Fruit fly (Drosophila melanogaster): Measurements from ENCODE around the gene Osi13.

Osi13 gene

DNA sequence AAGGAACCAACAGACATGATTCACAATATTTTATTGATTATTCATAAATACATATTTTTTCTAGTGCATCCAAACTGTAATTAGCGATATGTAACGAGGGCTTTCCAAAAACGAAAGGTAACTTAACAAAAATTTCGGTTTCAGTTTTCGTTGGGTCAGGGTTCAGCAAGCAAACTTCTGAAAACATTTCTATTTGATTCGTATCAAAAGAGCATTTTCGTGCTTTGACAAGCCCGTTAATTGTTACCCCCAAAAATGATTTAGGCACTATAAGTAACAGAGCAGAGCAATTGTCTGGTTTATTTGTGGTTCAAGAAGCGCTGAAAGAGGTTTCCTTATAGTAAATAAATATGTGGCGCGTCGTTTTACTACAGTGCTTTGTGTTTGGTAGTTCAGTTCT lies 25.6 kb upstream of the Osi13 start, which contains the start of gene Osi10b:
Osi10b (plus strand) TSS at position 301 of the 400 bp plus-strand sequence.
- TF ChIP-seq D1 (tag; optimal IDR thresholded peaks at IDR 0.05): no peak
- no peak for TF ChIP-seq CG9948 (tag; optimal IDR thresholded peaks at IDR 0.05)
- TF ChIP-seq rn (GFP tag; IDR thresholded peaks at IDR 0.05): no peak
- TF ChIP-seq CG13204 (GFP tag; optimal IDR thresholded peaks at IDR 0.05): no peak
- TF ChIP-seq Pif1B (GFP tag; optimal IDR thresholded peaks at IDR 0.05): no peak
- TF ChIP-seq gl (tag; optimal IDR thresholded peaks at IDR 0.05): no peak
- no peak for TF ChIP-seq CG8301 (tag; optimal IDR thresholded peaks at IDR 0.05)
- TF ChIP-seq CG17806 (tag; optimal IDR thresholded peaks at IDR 0.05): no peak
- no peak for TF ChIP-seq CG32121 (GFP tag; IDR thresholded peaks at IDR 0.05)
- TF ChIP-seq CG8159 (tag; optimal IDR thresholded peaks at IDR 0.05): no peak
- no peak for TF ChIP-seq CG12605 (GFP tag; IDR thresholded peaks at IDR 0.05)
- TF ChIP-seq CG4496 (GFP tag; IDR thresholded peaks at IDR 0.05): no peak
- TF ChIP-seq Snoo (tag; optimal IDR thresholded peaks at IDR 0.05): no peak
- TF ChIP-seq fd96Ca (GFP tag; IDR thresholded peaks at IDR 0.05): no peak
- TF ChIP-seq CG10348 (GFP tag; IDR thresholded peaks at IDR 0.05): no peak
- no peak for TF ChIP-seq Ets98B (GFP tag; IDR thresholded peaks at IDR 0.05)
- no peak for TF ChIP-seq CG34367 (tag; optimal IDR thresholded peaks at IDR 0.05)
- TF ChIP-seq Pif1A (GFP tag; optimal IDR thresholded peaks at IDR 0.05): no peak

dm6 chr3R:6268657-6269056 lies 22.9 kb upstream of the Osi13 start, which contains the start of gene Osi11:
Osi11 (minus strand) TSS chr3R:6268757.
- TF ChIP-seq EcR (GFP tag; optimal IDR thresholded peaks at IDR 0.05): no peak
- TF ChIP-seq CG9948 (tag; optimal IDR thresholded peaks at IDR 0.05): no peak
- TF ChIP-seq CG14655 (GFP tag; optimal IDR thresholded peaks at IDR 0.05): no peak
- no peak for TF ChIP-seq Pif1A (GFP tag; optimal IDR thresholded peaks at IDR 0.05)
- no peak for TF ChIP-seq D1 (tag; optimal IDR thresholded peaks at IDR 0.05)
- no peak for TF ChIP-seq CG10348 (GFP tag; IDR thresholded peaks at IDR 0.05)
- no peak for TF ChIP-seq CG13204 (GFP tag; optimal IDR thresholded peaks at IDR 0.05)
- no peak for TF ChIP-seq CG4496 (GFP tag; IDR thresholded peaks at IDR 0.05)
- TF ChIP-seq CG15710 (tag; optimal IDR thresholded peaks at IDR 0.05): no peak
- TF ChIP-seq CG8159 (tag; optimal IDR thresholded peaks at IDR 0.05): no peak
- no peak for TF ChIP-seq gl (tag; optimal IDR thresholded peaks at IDR 0.05)
- TF ChIP-seq fd96Ca (GFP tag; IDR thresholded peaks at IDR 0.05): no peak
- no peak for TF ChIP-seq CG8301 (tag; optimal IDR thresholded peaks at IDR 0.05)
- no peak for TF ChIP-seq CG34367 (tag; optimal IDR thresholded peaks at IDR 0.05)
- TF ChIP-seq Pif1B (GFP tag; optimal IDR thresholded peaks at IDR 0.05): no peak
- TF ChIP-seq CG32121 (GFP tag; IDR thresholded peaks at IDR 0.05): no peak
- TF ChIP-seq Ets98B (GFP tag; IDR thresholded peaks at IDR 0.05): no peak
- TF ChIP-seq CG12605 (GFP tag; IDR thresholded peaks at IDR 0.05): no peak
- no peak for TF ChIP-seq CG17806 (tag; optimal IDR thresholded peaks at IDR 0.05)
- no peak for TF ChIP-seq Snoo (tag; optimal IDR thresholded peaks at IDR 0.05)

DNA sequence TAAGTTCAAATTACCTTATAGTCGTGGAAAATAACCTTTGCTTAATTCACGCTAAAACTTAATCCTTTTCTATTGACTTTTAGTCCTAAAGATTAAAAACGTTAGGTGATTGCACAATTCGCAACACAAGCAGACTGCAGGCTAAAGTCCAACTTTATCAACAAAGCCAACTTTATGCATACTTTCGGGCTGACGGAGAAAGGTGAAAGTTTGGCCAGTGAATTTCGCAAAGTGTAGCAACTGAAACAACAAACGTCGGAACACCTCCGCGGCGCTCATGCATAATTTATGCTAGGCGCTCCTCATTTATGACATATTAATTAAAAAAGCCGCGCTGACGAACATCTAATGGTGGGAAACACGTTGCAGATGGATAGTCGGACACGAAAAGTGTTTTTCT lies 21.6 kb upstream of the Osi13 start:
- TF ChIP-seq CG14655 (GFP tag; optimal IDR thresholded peaks at IDR 0.05) (peak; percentile 42), rn (GFP tag; IDR thresholded peaks at IDR 0.05) (no peak), CG34367 (tag; optimal IDR thresholded peaks at IDR 0.05) (no peak), fd96Ca (GFP tag; IDR thresholded peaks at IDR 0.05) (no peak), CG4496 (GFP tag; IDR thresholded peaks at IDR 0.05) (0 out of 3 replicates have a peak, but pooled peaks have one; percentile 40), Snoo (tag; optimal IDR thresholded peaks at IDR 0.05) (no peak), CG8301 (tag; optimal IDR thresholded peaks at IDR 0.05) (peak; percentile 12)

DNA sequence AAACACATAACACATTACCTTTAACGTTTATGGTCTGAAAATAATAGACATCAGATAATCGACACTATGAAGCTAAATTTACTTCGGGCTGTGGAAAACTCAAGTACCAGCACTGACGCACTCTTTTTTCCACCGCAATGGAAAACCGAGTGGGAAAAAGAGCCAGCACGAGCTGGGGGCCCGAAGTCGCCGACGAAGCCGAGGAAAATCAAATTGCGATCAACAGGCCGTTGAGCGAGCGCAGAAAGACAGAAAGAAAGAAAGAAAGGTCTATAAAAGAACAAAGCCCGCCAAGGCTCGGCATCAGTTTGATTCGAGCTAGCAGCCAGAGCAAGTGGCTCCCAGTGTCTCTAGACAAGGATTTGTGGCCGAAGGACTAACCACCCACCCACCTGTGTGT lies 13.3 kb upstream of the Osi13 start, which contains the start of gene Osi12:
Osi12 (plus strand) TSS at position 301 of the 400 bp plus-strand sequence.
- TF ChIP-seq Pif1A (GFP tag; optimal IDR thresholded peaks at IDR 0.05): no peak

- no peak for TF ChIP-seq fd96Ca (GFP tag; IDR thresholded peaks at IDR 0.05)
- TF ChIP-seq CG32121 (GFP tag; IDR thresholded peaks at IDR 0.05): no peak
- no peak for TF ChIP-seq Pif1A (GFP tag; optimal IDR thresholded peaks at IDR 0.05)
- no peak for TF ChIP-seq CG13204 (GFP tag; optimal IDR thresholded peaks at IDR 0.05)
- no peak for TF ChIP-seq CG8301 (tag; optimal IDR thresholded peaks at IDR 0.05)
- TF ChIP-seq CG12605 (GFP tag; IDR thresholded peaks at IDR 0.05): no peak
These were observed 6.4 kb upstream of the Osi13 start, which contains the start of gene CG15597 for dm6 chr3R:6285100-6285499. CG15597 (minus strand) TSS chr3R:6285200.

DNA sequence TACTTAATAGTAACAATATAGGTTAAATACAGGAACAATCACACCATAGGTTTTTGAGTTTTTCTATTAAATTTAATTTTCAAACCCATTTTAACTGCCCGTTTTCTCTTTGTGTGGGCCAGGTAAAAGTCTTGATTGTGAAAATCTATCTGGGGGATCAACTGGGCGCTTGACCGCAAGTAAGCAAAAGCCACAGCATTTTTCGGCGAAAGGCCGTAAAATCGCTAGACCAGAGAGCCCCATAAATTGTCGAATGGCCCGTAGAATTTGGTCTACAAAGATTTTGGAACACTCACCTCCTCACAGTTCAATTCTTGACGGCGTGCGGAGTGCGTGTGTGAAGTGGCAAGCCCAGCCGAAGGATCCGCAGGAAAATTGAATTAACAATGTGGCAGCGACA lies 4.1 kb upstream of the Osi13 start, which contains the start of gene CG15594:
CG15594 (plus strand) TSS at position 301 of the 400 bp plus-strand sequence.
- TF ChIP-seq CG8301 (tag; optimal IDR thresholded peaks at IDR 0.05) (no peak), Snoo (tag; optimal IDR thresholded peaks at IDR 0.05) (no peak), CG4496 (GFP tag; IDR thresholded peaks at IDR 0.05) (no peak), CG32121 (GFP tag; IDR thresholded peaks at IDR 0.05) (no peak), Pif1A (GFP tag; optimal IDR thresholded peaks at IDR 0.05) (no peak), Pif1B (GFP tag; optimal IDR thresholded peaks at IDR 0.05) (no peak), CG13204 (GFP tag; optimal IDR thresholded peaks at IDR 0.05) (no peak), CG12605 (GFP tag; IDR thresholded peaks at IDR 0.05) (no peak), CG17806 (tag; optimal IDR thresholded peaks at IDR 0.05) (no peak), fd96Ca (GFP tag; IDR thresholded peaks at IDR 0.05) (no peak), D1 (tag; optimal IDR thresholded peaks at IDR 0.05) (no peak)

DNA sequence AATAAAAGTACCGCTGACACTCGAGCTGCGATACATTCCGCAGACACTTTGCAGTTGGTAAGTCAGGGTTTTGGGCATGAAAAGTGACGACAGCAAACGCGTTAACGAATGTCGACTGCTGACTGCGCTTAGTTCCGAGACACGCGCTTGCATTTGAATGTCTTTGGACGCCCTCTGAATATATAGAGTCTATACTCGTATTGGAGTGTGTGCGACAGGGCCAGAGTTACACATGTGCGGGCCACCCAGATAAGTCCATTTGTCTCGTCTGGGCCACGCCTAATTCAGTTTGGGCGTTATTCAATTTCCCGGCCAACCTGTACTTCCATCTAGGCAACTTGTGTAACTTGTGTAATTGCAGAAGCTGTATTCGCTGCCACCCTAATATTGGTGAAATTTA lies 1.2 kb upstream of the Osi13 start:
- TF ChIP-seq CG13204 (GFP tag; optimal IDR thresholded peaks at IDR 0.05) (no peak), rn (GFP tag; IDR thresholded peaks at IDR 0.05) (no peak)
